Worm (Caenorhabditis elegans) whole organism, late embryonic: ENCODE results near the gene odr-4.

ENCODE experiments used
- C08G9.2 ChIP-seq: sonication (generic microtip); optimal IDR thresholded peaks from 2 replicates; lab custom pipeline; 2016; ENCODE audit warnings: mild to moderate bottlenecking, missing genetic modification characterization, moderate library complexity, missing compliant biosample characterization
- K09A11.1 ChIP-seq: sonication (generic microtip); optimal IDR thresholded peaks from 2 replicates; lab custom pipeline; 2017; ENCODE audit warnings: antibody characterized with exemption, mild to moderate bottlenecking, missing genetic modification characterization, missing compliant biosample characterization; ENCODE audit not compliant: insufficient read depth
- T23F11.4 ChIP-seq: fragments of 200-800 bp; sonication (Bioruptor generic); optimal IDR thresholded peaks from 2 replicates; lab custom pipeline; 2018; ENCODE audit warnings: mild to moderate bottlenecking, missing genetic modification characterization, missing compliant biosample characterization
- ahr-1 ChIP-seq: sonication (generic microtip); optimal IDR thresholded peaks from 2 replicates; lab custom pipeline; 2016; ENCODE audit warnings: missing genetic modification characterization, missing compliant biosample characterization
- ceh-14 ChIP-seq: sonication (generic microtip); optimal IDR thresholded peaks from 2 replicates; lab custom pipeline; 2016; ENCODE audit warnings: missing genotype, missing genetic modification characterization, missing compliant biosample characterization
- ceh-18 ChIP-seq: sonication (generic microtip); optimal IDR thresholded peaks from 2 replicates; lab custom pipeline; 2016; ENCODE audit warnings: missing genetic modification characterization, missing compliant biosample characterization
- ceh-2 ChIP-seq: sonication (generic microtip); optimal IDR thresholded peaks from 2 replicates; lab custom pipeline; 2016; ENCODE audit warnings: missing genotype, missing genetic modification characterization, missing compliant biosample characterization
- ceh-24 ChIP-seq: sonication (generic microtip); optimal IDR thresholded peaks from 2 replicates; lab custom pipeline; 2016; ENCODE audit warnings: mild to moderate bottlenecking, missing genetic modification characterization, missing compliant biosample characterization
- ceh-30 ChIP-seq: fragments of 150-350 bp; optimal IDR thresholded peaks from 2 replicates; lab custom pipeline; 2014; ENCODE audit warnings: missing biosample characterization, missing genetic modification characterization
- ceh-31 ChIP-seq: sonication (generic microtip); optimal IDR thresholded peaks from 2 replicates; lab custom pipeline; 2016; ENCODE audit warnings: missing genetic modification characterization, missing compliant biosample characterization
- ceh-34 ChIP-seq: sonication (generic microtip); optimal IDR thresholded peaks from 2 replicates; lab custom pipeline; 2016; ENCODE audit warnings: mild to moderate bottlenecking, missing genetic modification characterization, missing compliant biosample characterization
- ceh-48 ChIP-seq: sonication (generic microtip); optimal IDR thresholded peaks from 2 replicates; lab custom pipeline; 2016; ENCODE audit warnings: missing genetic modification characterization, inconsistent platforms, missing compliant biosample characterization
- che-1 ChIP-seq: sonication (generic microtip); optimal IDR thresholded peaks from 2 replicates; lab custom pipeline; 2016; ENCODE audit warnings: mild to moderate bottlenecking, missing genetic modification characterization, missing compliant biosample characterization
- dmd-4 ChIP-seq: sonication (generic microtip); optimal IDR thresholded peaks from 2 replicates; lab custom pipeline; 2016; ENCODE audit warnings: borderline replicate concordance, missing genetic modification characterization, missing compliant biosample characterization
- elt-4 ChIP-seq: sonication (generic microtip); optimal IDR thresholded peaks from 2 replicates; lab custom pipeline; 2016; ENCODE audit warnings: missing genetic modification characterization, missing compliant biosample characterization
- ets-4 ChIP-seq: sonication (generic microtip); optimal IDR thresholded peaks from 2 replicates; lab custom pipeline; 2016; ENCODE audit warnings: missing genetic modification characterization, missing compliant biosample characterization
- eyg-1 ChIP-seq: sonication (generic microtip); optimal IDR thresholded peaks from 2 replicates; lab custom pipeline; 2016; ENCODE audit warnings: missing genotype, missing genetic modification characterization, missing compliant biosample characterization
- fkh-10 ChIP-seq: fragments of 150-350 bp; optimal IDR thresholded peaks from 2 replicates; lab custom pipeline; 2014; ENCODE audit warnings: missing biosample characterization, missing genetic modification reagents, missing genetic modification characterization
- fkh-6 ChIP-seq: sonication (generic microtip); optimal IDR thresholded peaks from 2 replicates; lab custom pipeline; 2016; ENCODE audit warnings: missing genetic modification characterization, missing compliant biosample characterization
- hlh-15 ChIP-seq: sonication (generic microtip); optimal IDR thresholded peaks from 2 replicates; lab custom pipeline; 2016; ENCODE audit warnings: missing genetic modification characterization, missing compliant biosample characterization
- hlh-30 ChIP-seq: sonication (generic microtip); optimal IDR thresholded peaks from 2 replicates; lab custom pipeline; 2017; ENCODE audit warnings: antibody characterized with exemption, missing genetic modification characterization, missing compliant biosample characterization; ENCODE audit not compliant: insufficient read depth
- hlh-6 ChIP-seq: sonication (generic microtip); optimal IDR thresholded peaks from 2 replicates; lab custom pipeline; 2016; ENCODE audit warnings: missing genotype, missing genetic modification characterization, missing compliant biosample characterization
- hlh-8 ChIP-seq: sonication (generic microtip); optimal IDR thresholded peaks from 2 replicates; lab custom pipeline; 2016; ENCODE audit warnings: missing genotype, missing genetic modification characterization, missing compliant biosample characterization
- nfya-1 ChIP-seq: sonication (generic microtip); optimal IDR thresholded peaks from 2 replicates; lab custom pipeline; 2017; ENCODE audit warnings: missing genetic modification characterization, mild to moderate bottlenecking, missing compliant biosample characterization, antibody characterized with exemption, moderate library complexity
- nhr-232 ChIP-seq: sonication (generic microtip); optimal IDR thresholded peaks from 2 replicates; lab custom pipeline; 2016; ENCODE audit warnings: missing genetic modification characterization, missing compliant biosample characterization
- odd-2 ChIP-seq: sonication (generic microtip); optimal IDR thresholded peaks from 2 replicates; lab custom pipeline; 2017; ENCODE audit warnings: antibody characterized with exemption, mild to moderate bottlenecking, missing genetic modification characterization, missing compliant biosample characterization
- pag-3 ChIP-seq: sonication (generic microtip); optimal IDR thresholded peaks from 2 replicates; lab custom pipeline; 2016; ENCODE audit warnings: missing compliant biosample characterization, missing genetic modification characterization, borderline replicate concordance
- pax-1 ChIP-seq: fragments of 150-350 bp; optimal IDR thresholded peaks from 2 replicates; lab custom pipeline; 2014; ENCODE audit warnings: missing biosample characterization, missing genetic modification characterization
- pha-2 ChIP-seq: sonication (generic microtip); optimal IDR thresholded peaks from 2 replicates; lab custom pipeline; 2017; ENCODE audit warnings: mild to moderate bottlenecking, missing genetic modification characterization, missing compliant biosample characterization
- pha-4 ChIP-seq: fragments of 150-350 bp; optimal IDR thresholded peaks from 2 replicates; lab custom pipeline; 2018; ENCODE audit warnings: missing biosample characterization, missing genetic modification reagents, missing genetic modification characterization
- pqm-1 ChIP-seq: sonication (generic microtip); optimal IDR thresholded peaks from 2 replicates; lab custom pipeline; 2016; ENCODE audit warnings: missing genetic modification characterization, missing compliant biosample characterization
- pros-1 ChIP-seq: fragments of 150-350 bp; optimal IDR thresholded peaks from 2 replicates; lab custom pipeline; 2014; ENCODE audit warnings: missing biosample characterization, missing genetic modification reagents, missing genetic modification characterization
- ref-2 ChIP-seq: sonication (generic microtip); optimal IDR thresholded peaks from 2 replicates; lab custom pipeline; 2016; ENCODE audit warnings: missing genetic modification characterization, missing compliant biosample characterization
- rnt-1 ChIP-seq: sonication (generic microtip); optimal IDR thresholded peaks from 2 replicates; lab custom pipeline; 2016; ENCODE audit warnings: missing genetic modification characterization, missing compliant biosample characterization
- sdc-2 ChIP-seq: sonication (generic microtip); optimal IDR thresholded peaks from 2 replicates; lab custom pipeline; 2016; ENCODE audit warnings: missing genotype, missing genetic modification characterization, missing compliant biosample characterization
- sox-4 ChIP-seq: sonication (generic microtip); optimal IDR thresholded peaks from 2 replicates; lab custom pipeline; 2017; ENCODE audit warnings: mild to moderate bottlenecking, missing genetic modification characterization, inconsistent platforms, missing compliant biosample characterization
- unc-42 ChIP-seq: sonication (generic microtip); optimal IDR thresholded peaks from 2 replicates; lab custom pipeline; 2016; ENCODE audit warnings: missing genotype, missing genetic modification characterization, missing compliant biosample characterization

Gene odr-4

ce11 chrIII:6730185-6730850, at the start of gene odr-4, which contains the start of gene Y102E9.5:
Gene odr-4, plus strand, starts transcription at chrIII:6730800.
Gene Y102E9.5, minus strand, starts transcription at chrIII:6730285.
- TF ChIP-seq ceh-34 (tag; lab: Kevin White, UChicago) (no peak), ceh-31 (tag; lab: Kevin White, UChicago) (no peak), sdc-2 (tag; lab: Kevin White, UChicago) (no peak), hlh-15 (tag; lab: Kevin White, UChicago) (no peak), hlh-8 (no peak), hlh-6 (tag; lab: Kevin White, UChicago) (no peak), fkh-10 (GFP tag; lab: Kevin White, UChicago) (no peak), K09A11.1 (no peak), ceh-14 (tag; lab: Kevin White, UChicago) (no peak), rnt-1 (tag; lab: Kevin White, UChicago) (no peak), ceh-2 (tag; lab: Kevin White, UChicago) (no peak), ceh-24 (no peak), ref-2 (tag; lab: Kevin White, UChicago) (no peak), nhr-232 (tag; lab: Kevin White, UChicago) (no peak), pha-4 (tag; lab: Kevin White, UChicago) (no peak), hlh-30 (tag; lab: Kevin White, UChicago) (no peak)

- TF ChIP-seq pag-3 (tag; lab: Kevin White, UChicago) (no peak), ceh-31 (tag; lab: Kevin White, UChicago) (no peak), elt-4 (tag; lab: Kevin White, UChicago) (no peak), C08G9.2 (tag; lab: Kevin White, UChicago) (no peak), hlh-8 (no peak), odd-2 (tag; lab: Kevin White, UChicago) (no peak), pha-2 (no peak), eyg-1 (tag; lab: Kevin White, UChicago) (no peak), ref-2 (tag; lab: Kevin White, UChicago) (no peak), pqm-1 (tag; lab: Kevin White, UChicago) (no peak)
- TF ChIP-seq, all 69 proteins: peak for 0
Measured at ce11 chrIII:6680963-6681362, 49.6 kb upstream of the odr-4 start.

- no peak for TF ChIP-seq ceh-48 (tag; lab: Kevin White, UChicago)
- TF ChIP-seq T23F11.4 (GFP tag; lab: Kevin White, UChicago) = no peak
- no peak for TF ChIP-seq sox-4
- TF ChIP-seq fkh-6 (tag; lab: Kevin White, UChicago) = no peak
- no peak for TF ChIP-seq nfya-1 (tag; lab: Kevin White, UChicago)
- TF ChIP-seq ceh-30 (tag; lab: Kevin White, UChicago) = no peak
- peak; percentile 21 for TF ChIP-seq unc-42 (tag; lab: Kevin White, UChicago)
Measured at ce11 chrIII:6681790-6682189, 48.8 kb upstream of the odr-4 start.

ce11 chrIII:6690490-6690889, 40.1 kb upstream of the odr-4 start:
- no peak for TF ChIP-seq ets-4 (tag; lab: Kevin White, UChicago)
- peak; percentile 8 for TF ChIP-seq unc-42 (tag; lab: Kevin White, UChicago)

- no peak for TF ChIP-seq C08G9.2 (tag; lab: Kevin White, UChicago)
- TF ChIP-seq che-1 = no peak
- TF ChIP-seq ceh-18 (tag; lab: Kevin White, UChicago) = no peak
- no peak for TF ChIP-seq pax-1 (tag; lab: Kevin White, UChicago)
- no peak for TF ChIP-seq elt-4 (tag; lab: Kevin White, UChicago)
- TF ChIP-seq pros-1 = no peak
- no peak for TF ChIP-seq ahr-1 (tag; lab: Kevin White, UChicago)
- no peak for TF ChIP-seq pha-2
- TF ChIP-seq dmd-4 = no peak
- TF ChIP-seq nfya-1 (tag; lab: Kevin White, UChicago) = no peak
Measured at ce11 chrIII:6693285-6693684, 37.3 kb upstream of the odr-4 start.
